Worm (Caenorhabditis elegans) whole organism, young adult: Measurements from ENCODE around the gene set-31.
A peak's percentile ranks its signal among the peaks of the same experiment; 100 is the strongest.

Experiments
- B0336.3 ChIP-seq: fragments of 200-800 bp; sonication (Bioruptor generic); IDR thresholded peaks from 2 replicates; pipeline ENCODE4 v1.3.6; 2022; ENCODE audit warnings: missing genetic modification characterization, missing compliant biosample characterization
- F22D6.2 ChIP-seq: sonication (generic microtip); optimal IDR thresholded peaks from 2 replicates; lab custom pipeline; 2016; ENCODE audit warnings: mild to moderate bottlenecking, missing genetic modification characterization, missing compliant biosample characterization
- akir-1 ChIP-seq: fragments of 200-800 bp; sonication (Bioruptor generic); optimal IDR thresholded peaks from 2 replicates; lab custom pipeline; 2018; ENCODE audit warnings: mild to moderate bottlenecking, missing genetic modification characterization, moderate library complexity, missing compliant biosample characterization
- ama-1 ChIP-seq, 3 experiments: fragments of 150-350 bp in 1 of 3; sonication (generic microtip) in 2 of 3; optimal IDR thresholded peaks; 2 replicates each; lab custom pipeline; 2014 to 2018; ENCODE audit warnings: missing biosample characterization in 2 of 3, missing genetic modification characterization in 2 of 3, missing genetic modification reagents in 2 of 3
- aptf-3 ChIP-seq: fragments of 200-800 bp; sonication (Bioruptor generic); IDR thresholded peaks from 2 replicates; pipeline ENCODE4 v1.3.6; 2022; ENCODE audit warnings: missing genetic modification characterization, missing compliant biosample characterization
- bed-1 ChIP-seq: fragments of 200-800 bp; sonication (Bioruptor generic); IDR thresholded peaks from 2 replicates; pipeline ENCODE4 v1.3.6; 2022; ENCODE audit warnings: missing genetic modification reagents, missing genetic modification characterization, missing compliant biosample characterization
- ccch-3 ChIP-seq: fragments of 200-800 bp; sonication (Bioruptor generic); optimal IDR thresholded peaks from 2 replicates; lab custom pipeline; 2018; ENCODE audit warnings: mild to moderate bottlenecking, missing genetic modification characterization, missing compliant biosample characterization
- ceh-79 ChIP-seq: sonication (generic microtip); optimal IDR thresholded peaks from 2 replicates; lab custom pipeline; 2017; ENCODE audit warnings: mild to moderate bottlenecking, missing genetic modification characterization, missing compliant biosample characterization
- efl-1 ChIP-seq: fragments of 150-350 bp; optimal IDR thresholded peaks from 2 replicates; lab custom pipeline; 2014; ENCODE audit warnings: missing biosample characterization, missing genetic modification reagents, missing genetic modification characterization
- nfya-1 ChIP-seq: sonication (generic microtip); optimal IDR thresholded peaks from 2 replicates; lab custom pipeline; 2017; ENCODE audit warnings: antibody characterized with exemption, missing compliant biosample characterization, missing genetic modification characterization, borderline replicate concordance; ENCODE audit not compliant: insufficient read depth
- snpc-4 ChIP-seq, 5 experiments: fragments of 150-350 bp in 1 of 5; sonication (generic microtip) in 4 of 5; optimal IDR thresholded peaks; 2 replicates each; lab custom pipeline; 2014 to 2018; ENCODE audit warnings: missing genetic modification characterization in 5 of 5, missing biosample characterization in 3 of 5, antibody characterized with exemption in 2 of 5, mild to moderate bottlenecking in 2 of 5, missing compliant biosample characterization in 2 of 5, missing genotype in 2 of 5, moderate library complexity in 2 of 5, missing genetic modification reagents in 1 of 5

- TF ChIP-seq ama-1 (optimal IDR thresholded peaks at IDR 0.05; lab: Kevin White, UChicago) (no peak), ama-1 (GFP tag; optimal IDR thresholded peaks at IDR 0.05; lab: Kevin White, UChicago) (no peak), bed-1 (no peak), ceh-79 (tag; lab: Kevin White, UChicago) (no peak), B0336.3 (no peak), snpc-4 (GFP tag; optimal IDR thresholded peaks at IDR 0.05; lab: Kevin White, UChicago) (no peak), snpc-4 (tag; optimal IDR thresholded peaks at IDR 0.05; lab: Kevin White, UChicago) (peak in 1 of 4 experiments; percentile 6), ccch-3 (no peak), efl-1 (GFP tag; lab: Kevin White, UChicago) (no peak), aptf-3 (GFP tag; lab: Robert Waterston, UW) (no peak), nfya-1 (tag; lab: Kevin White, UChicago) (no peak), akir-1 (GFP tag; lab: Kevin White, UChicago) (no peak), F22D6.2 (no peak)
Observed at ce11 chrV:14447240-14447763, 29.6 kb downstream of the set-31 start, which contains the start of the genes dlat-1 and fntb-1.
